Fruit fly (Drosophila melanogaster) whole organism, wandering third instar larva: ENCODE measurements around the gene Pi4KIIalpha.
A peak's percentile ranks its signal among the peaks of the same experiment; 100 is the strongest.

Source experiments
- Abd-B ChIP-seq: fragments of >200 bp; optimal IDR thresholded peaks from 2 replicates; lab custom pipeline; 2017; ENCODE audit warnings: missing biosample characterization, missing genetic modification characterization
- CG32264 ChIP-seq: fragments of 200-800 bp; sonication (Bioruptor generic); optimal IDR thresholded peaks from 2 replicates; lab custom pipeline; 2016; ENCODE audit warnings: missing biosample characterization, missing genetic modification characterization
- CG9705 ChIP-seq: fragments of 200-800 bp; sonication (Bioruptor generic); optimal IDR thresholded peaks from 2 replicates; lab custom pipeline; 2018; ENCODE audit warnings: missing biosample characterization, mild to moderate bottlenecking, missing genetic modification characterization
- CrebA ChIP-seq: fragments of 200-800 bp; sonication (Bioruptor generic); optimal IDR thresholded peaks from 2 replicates; lab custom pipeline; 2016; ENCODE audit warnings: missing biosample characterization, mild to moderate bottlenecking, missing genetic modification characterization, borderline replicate concordance
- Dfd ChIP-seq: fragments of >200 bp; optimal IDR thresholded peaks from 2 replicates; lab custom pipeline; 2017; ENCODE audit warnings: missing biosample characterization, missing genetic modification characterization
- HLH106 ChIP-seq: fragments of 200-800 bp; optimal IDR thresholded peaks from 3 replicates; lab custom pipeline; 2019; ENCODE audit warnings: missing biosample characterization, mild to moderate bottlenecking, missing genetic modification characterization, moderate library complexity
- Hr78 ChIP-seq: fragments of >200 bp; optimal IDR thresholded peaks from 2 replicates; lab custom pipeline; 2017; ENCODE audit warnings: missing biosample characterization, missing genetic modification characterization
- Hr83 ChIP-seq: fragments of 200-300 bp; sonication (Bioruptor generic); optimal IDR thresholded peaks from 2 replicates; lab custom pipeline; 2016; ENCODE audit warnings: missing biosample characterization, mild to moderate bottlenecking, missing genetic modification characterization, moderate library complexity; ENCODE audit not compliant: poor library complexity, severe bottlenecking
- Jra ChIP-seq: sonication (Bioruptor generic); optimal IDR thresholded peaks from 2 replicates; lab custom pipeline; 2016; ENCODE audit warnings: missing biosample characterization, missing genetic modification characterization
- Myc ChIP-seq: fragments of >200 bp; optimal IDR thresholded peaks from 2 replicates; lab custom pipeline; 2017
- N ChIP-seq: fragments of >200 bp; optimal IDR thresholded peaks from 2 replicates; lab custom pipeline; 2018; ENCODE audit warnings: missing biosample characterization, missing external identifiers, missing genetic modification characterization
- OdsH ChIP-seq: fragments of 200-800 bp; sonication (Bioruptor generic); optimal IDR thresholded peaks from 2 replicates; lab custom pipeline; 2016; ENCODE audit warnings: missing biosample characterization, mild to moderate bottlenecking, missing genetic modification characterization
- Rel ChIP-seq, 2 experiments: fragments of 200-800 bp; sonication (Bioruptor generic) in 1 of 2; optimal IDR thresholded peaks; 2 replicates in 1 of 2; 3 replicates in 1 of 2; lab custom pipeline; 2016 to 2019; ENCODE audit warnings: mild to moderate bottlenecking in 2 of 2, missing biosample characterization in 2 of 2, missing genetic modification characterization in 2 of 2, moderate library complexity in 1 of 2
- Sp1 ChIP-seq: fragments of 200-800 bp; sonication (Bioruptor generic); optimal IDR thresholded peaks from 3 replicates; lab custom pipeline; 2019; ENCODE audit warnings: missing biosample characterization, mild to moderate bottlenecking, missing genetic modification characterization, moderate library complexity
- br ChIP-seq: fragments of 200-800 bp; sonication (Bioruptor generic); optimal IDR thresholded peaks from 2 replicates; lab custom pipeline; 2016; ENCODE audit warnings: missing biosample characterization, missing genetic modification characterization
- brk ChIP-seq: fragments of 200-800 bp; sonication (Bioruptor generic); optimal IDR thresholded peaks from 2 replicates; lab custom pipeline; 2016; ENCODE audit warnings: missing biosample characterization, mild to moderate bottlenecking, missing genetic modification characterization
- dl ChIP-seq, 2 experiments: fragments of 175-275, 200-275 bp in 1 of 2; fragments of 200-275 bp in 1 of 2; sonication (Bioruptor generic); optimal IDR thresholded peaks; lab custom pipeline; 2018; ENCODE audit warnings: mild to moderate bottlenecking in 2 of 2, missing biosample characterization in 2 of 2, missing genetic modification characterization in 2 of 2, moderate library complexity in 2 of 2; ENCODE audit not compliant: partially characterized antibody in 2 of 2, insufficient read depth in 1 of 2
- dmrt93B ChIP-seq: fragments of 200-800 bp; sonication (Bioruptor generic); optimal IDR thresholded peaks from 2 replicates; lab custom pipeline; 2018; ENCODE audit warnings: missing biosample characterization, mild to moderate bottlenecking, missing genetic modification characterization
- dsf ChIP-seq: sonication (Bioruptor generic); optimal IDR thresholded peaks from 2 replicates; lab custom pipeline; 2016; ENCODE audit warnings: missing biosample characterization, missing genetic modification characterization, borderline replicate concordance
- ey ChIP-seq: fragments of 200-800 bp; sonication (Bioruptor generic); optimal IDR thresholded peaks from 2 replicates; lab custom pipeline; 2016; ENCODE audit warnings: missing biosample characterization, missing genetic modification characterization
- foxo ChIP-seq, 2 experiments: fragments of 200-800 bp; sonication (Bioruptor generic); optimal IDR thresholded peaks; 2 replicates in 1 of 2; 3 replicates in 1 of 2; lab custom pipeline; 2016 to 2017; ENCODE audit warnings: missing biosample characterization in 2 of 2, missing genetic modification characterization in 2 of 2
- h ChIP-seq: fragments of 200-800 bp; sonication (Bioruptor generic); optimal IDR thresholded peaks from 3 replicates; lab custom pipeline; 2016; ENCODE audit warnings: missing biosample characterization, mild to moderate bottlenecking, missing genetic modification characterization
- jim ChIP-seq: fragments of 175-275, 200-325 bp; sonication (Bioruptor generic); optimal IDR thresholded peaks from 2 replicates; lab custom pipeline; 2016; ENCODE audit warnings: missing biosample characterization, mild to moderate bottlenecking, missing genetic modification characterization
- lola ChIP-seq: fragments of >200 bp; optimal IDR thresholded peaks from 2 replicates; lab custom pipeline; 2017; ENCODE audit warnings: missing biosample characterization, missing genetic modification characterization
- psq ChIP-seq: fragments of 200-800 bp; sonication (Bioruptor generic); optimal IDR thresholded peaks from 3 replicates; lab custom pipeline; 2017; ENCODE audit warnings: missing biosample characterization, mild to moderate bottlenecking, missing genetic modification characterization, moderate library complexity
- rgr ChIP-seq: fragments of 200-800 bp; sonication (Bioruptor generic); optimal IDR thresholded peaks from 3 replicates; lab custom pipeline; 2016; ENCODE audit warnings: missing biosample characterization, mild to moderate bottlenecking, missing genetic modification characterization
- sage ChIP-seq: fragments of 200-800 bp; sonication (Bioruptor generic); optimal IDR thresholded peaks from 2 replicates; lab custom pipeline; 2016; ENCODE audit warnings: missing biosample characterization, mild to moderate bottlenecking, missing genetic modification characterization
- sv ChIP-seq: fragments of 200-800 bp; sonication (Bioruptor generic); optimal IDR thresholded peaks from 3 replicates; lab custom pipeline; 2016; ENCODE audit warnings: missing biosample characterization, missing genetic modification characterization
- woc ChIP-seq: sonication (Bioruptor generic); optimal IDR thresholded peaks from 2 replicates; lab custom pipeline; 2016; ENCODE audit warnings: missing biosample characterization, mild to moderate bottlenecking, missing genetic modification characterization

Gene Pi4KIIalpha

dm6 chr3R:5594878-5595277, 31.4 kb upstream of the Pi4KIIalpha start:
- no peak for TF ChIP-seq CG32264
- peak; percentile 31 for TF ChIP-seq Myc (lab: Kevin White, UChicago)
- no peak for TF ChIP-seq woc (GFP tag; lab: Kevin White, UChicago)
- no peak for TF ChIP-seq dsf (GFP tag; lab: Kevin White, UChicago)
- TF ChIP-seq N (GFP tag; lab: Kevin White, UChicago), result peak; percentile 3
- no peak for TF ChIP-seq foxo (GFP tag; optimal IDR thresholded peaks at IDR 0.05; lab: Kevin White, UChicago)
- no peak for TF ChIP-seq Jra (GFP tag; lab: Kevin White, UChicago)

dm6 chr3R:5592009-5592572, 28.6 kb upstream of the Pi4KIIalpha start:
- TF ChIP-seq jim (GFP tag; lab: Kevin White, UChicago) (no peak), br (GFP tag; lab: Kevin White, UChicago) (no peak), dmrt93B (GFP tag; lab: Kevin White, UChicago) (no peak), lola (GFP tag; lab: Kevin White, UChicago) (no peak), Rel (GFP tag; optimal IDR thresholded peaks at IDR 0.05; lab: Kevin White, UChicago) (no peak), Rel (tag; optimal IDR thresholded peaks at IDR 0.05; lab: Kevin White, UChicago) (peak; percentile 44)
- TF ChIP-seq, all 38 proteins: peak for 1

dm6 chr3R:5591398-5591853, 28.0 kb upstream of the Pi4KIIalpha start, which contains the start of the genes noi and Vha26:
noi (minus strand) TSS chr3R:5591459.
Vha26 (plus strand) TSS chr3R:5591763.
- TF ChIP-seq brk (GFP tag; lab: Kevin White, UChicago), result no peak
- TF ChIP-seq CG9705 (GFP tag; lab: Kevin White, UChicago), result peak; percentile 35
- no peak for TF ChIP-seq dl (GFP tag; optimal IDR thresholded peaks at IDR 0.05; lab: Kevin White, UChicago; ENCODE audit: insufficient read depth in 1 of 2, partially characterized antibody in 2 of 2)
- peak in 1 of 2 experiments; percentile 25 for TF ChIP-seq foxo (GFP tag; optimal IDR thresholded peaks at IDR 0.05; lab: Kevin White, UChicago)
- TF ChIP-seq rgr, result peak; percentile 12
- peak; percentile 61 for TF ChIP-seq woc (GFP tag; lab: Kevin White, UChicago)
- TF ChIP-seq CG32264, result peak; percentile 4
- TF ChIP-seq Rel (GFP tag; optimal IDR thresholded peaks at IDR 0.05; lab: Kevin White, UChicago), result no peak
- TF ChIP-seq Rel (tag; optimal IDR thresholded peaks at IDR 0.05; lab: Kevin White, UChicago), result peak; percentile 24
- peak; percentile 96 for TF ChIP-seq N (GFP tag; lab: Kevin White, UChicago)
- TF ChIP-seq psq (GFP tag; lab: Kevin White, UChicago), result peak; percentile 17
- peak; percentile 80 for TF ChIP-seq Hr78 (GFP tag; lab: Kevin White, UChicago)
- TF ChIP-seq Sp1 (GFP tag; lab: Kevin White, UChicago), result peak; percentile 19
- no peak for TF ChIP-seq sage (GFP tag; lab: Kevin White, UChicago)
- peak; percentile 17 for TF ChIP-seq sv (GFP tag; lab: Kevin White, UChicago)
- TF ChIP-seq Abd-B, result peak; percentile 10
- peak; percentile 22 for TF ChIP-seq ey (GFP tag; lab: Kevin White, UChicago)
- no peak for TF ChIP-seq Jra (GFP tag; lab: Kevin White, UChicago)
- no peak for TF ChIP-seq h (GFP tag; lab: Kevin White, UChicago)
- no peak for TF ChIP-seq CrebA
- peak; percentile 60 for TF ChIP-seq HLH106 (tag; lab: Kevin White, UChicago)

- TF ChIP-seq dmrt93B (GFP tag; lab: Kevin White, UChicago) (no peak), woc (GFP tag; lab: Kevin White, UChicago) (no peak), CG9705 (GFP tag; lab: Kevin White, UChicago) (no peak), OdsH (GFP tag; lab: Kevin White, UChicago) (no peak), brk (GFP tag; lab: Kevin White, UChicago) (no peak), Dfd (GFP tag; lab: Kevin White, UChicago) (no peak)
These were observed 25.1 kb upstream of the Pi4KIIalpha start, which contains the start of gene PolZ2 for dm6 chr3R:5588573-5588972. PolZ2 (plus strand) TSS chr3R:5588873.

dm6 chr3R:5587863-5588519, 24.5 kb upstream of the Pi4KIIalpha start, which contains the start of gene CG2926:
CG2926 (minus strand) TSS chr3R:5588380.
- peak; percentile 54 for TF ChIP-seq h (GFP tag; lab: Kevin White, UChicago)
- peak; percentile 88 for TF ChIP-seq Hr83 (GFP tag; lab: Kevin White, UChicago)
- TF ChIP-seq Rel (GFP tag; optimal IDR thresholded peaks at IDR 0.05; lab: Kevin White, UChicago), result no peak
- TF ChIP-seq Rel (tag; optimal IDR thresholded peaks at IDR 0.05; lab: Kevin White, UChicago), result no peak
- TF ChIP-seq psq (GFP tag; lab: Kevin White, UChicago), result no peak
- TF ChIP-seq jim (GFP tag; lab: Kevin White, UChicago), result peak; percentile 58
- TF ChIP-seq woc (GFP tag; lab: Kevin White, UChicago), result no peak
- no peak for TF ChIP-seq br (GFP tag; lab: Kevin White, UChicago)
- TF ChIP-seq dmrt93B (GFP tag; lab: Kevin White, UChicago), result no peak
- TF ChIP-seq CG9705 (GFP tag; lab: Kevin White, UChicago), result peak; percentile 16
- peak; percentile 15 for TF ChIP-seq OdsH (GFP tag; lab: Kevin White, UChicago)
- peak; percentile 34 for TF ChIP-seq ey (GFP tag; lab: Kevin White, UChicago)
- no peak for TF ChIP-seq Abd-B
